Fruit fly (Drosophila melanogaster): Measurements from ENCODE around the gene CG7557.

The CG7557 gene

dm6 chr3L:11491222-11491873, 46.4 kb downstream of the CG7557 start (continued):
- TF ChIP-seq CG6808 (GFP tag; optimal IDR thresholded peaks at IDR 0.05), result peak; percentile 41
- TF ChIP-seq Lpt (GFP tag; optimal IDR thresholded peaks at IDR 0.05), result no peak
- TF ChIP-seq Eip93F (GFP tag; optimal IDR thresholded peaks at IDR 0.05), result no peak
- peak; percentile 27 for TF ChIP-seq CG11762 (GFP tag; optimal IDR thresholded peaks at IDR 0.05; ENCODE audit: insufficient read depth)
- TF ChIP-seq Ets21C (GFP tag; optimal IDR thresholded peaks at IDR 0.05), result peak; percentile 78
- TF ChIP-seq Sox15 (GFP tag; optimal IDR thresholded peaks at IDR 0.05), result peak; percentile 62
- TF ChIP-seq fkh (GFP tag; optimal IDR thresholded peaks at IDR 0.05), result peak; percentile 2
- peak; percentile 62 for TF ChIP-seq CG7368 (GFP tag; optimal IDR thresholded peaks at IDR 0.05)
- peak; percentile 48 for TF ChIP-seq dsx (GFP tag; optimal IDR thresholded peaks at IDR 0.05; ENCODE audit: poor library complexity, severe bottlenecking)
- peak; percentile 54 for TF ChIP-seq Blimp-1 (GFP tag; optimal IDR thresholded peaks at IDR 0.05)
- peak; percentile 96 for TF ChIP-seq svp (GFP tag)
- peak; percentile 68; the same call in 2 of the 3 replicates for TF ChIP-seq eg (GFP tag; IDR thresholded peaks at IDR 0.05)
- peak; percentile 73 for TF ChIP-seq CG11902 (GFP tag; optimal IDR thresholded peaks at IDR 0.05)
- no peak for TF ChIP-seq CG4318 (GFP tag; optimal IDR thresholded peaks at IDR 0.05)
- no peak for TF ChIP-seq CG16779 (tag; optimal IDR thresholded peaks at IDR 0.05)
- TF ChIP-seq CG3032 (tag; optimal IDR thresholded peaks at IDR 0.05), result peak; percentile 61
- TF ChIP-seq net (GFP tag; optimal IDR thresholded peaks at IDR 0.05), result peak; percentile 56
- peak; percentile 70 for TF ChIP-seq OdsH (GFP tag; optimal IDR thresholded peaks at IDR 0.05)
- peak; percentile 65 for TF ChIP-seq Eip75B (GFP tag; optimal IDR thresholded peaks at IDR 0.05)
- TF ChIP-seq Sox102F (GFP tag; optimal IDR thresholded peaks at IDR 0.05), result peak; percentile 72
- peak; percentile 66 for TF ChIP-seq pdm3 (GFP tag; optimal IDR thresholded peaks at IDR 0.05)
- peak; percentile 62 for TF ChIP-seq CG6792 (GFP tag; optimal IDR thresholded peaks at IDR 0.05)
- TF ChIP-seq CG15336 (GFP tag; IDR thresholded peaks at IDR 0.05), result peak; percentile 50; the same call in 1 of the 2 replicates
- peak; percentile 86 for TF ChIP-seq topi (GFP tag; optimal IDR thresholded peaks at IDR 0.05)
- peak; percentile 86 for TF ChIP-seq CG31627 (GFP tag; optimal IDR thresholded peaks at IDR 0.05)
- peak; percentile 65 for TF ChIP-seq CG10669 (GFP tag; optimal IDR thresholded peaks at IDR 0.05)
- TF ChIP-seq lz (GFP tag; optimal IDR thresholded peaks at IDR 0.05), result peak; percentile 80
- TF ChIP-seq ss (GFP tag; optimal IDR thresholded peaks at IDR 0.05), result peak; percentile 43 to 49
- peak; percentile 84 for TF ChIP-seq Met (GFP tag; optimal IDR thresholded peaks at IDR 0.05)
- TF ChIP-seq fd85E (GFP tag; optimal IDR thresholded peaks at IDR 0.05), result peak; percentile 7
- peak; percentile 10 for TF ChIP-seq spab (GFP tag; optimal IDR thresholded peaks at IDR 0.05)
- peak; percentile 53 for TF ChIP-seq CG6854 (GFP tag; optimal IDR thresholded peaks at IDR 0.05)
- no peak for TF ChIP-seq dac (GFP tag; optimal IDR thresholded peaks at IDR 0.05)
- no peak for TF ChIP-seq CG1621 (tag; optimal IDR thresholded peaks at IDR 0.05)
- no peak for TF ChIP-seq Hr38 (GFP tag; optimal IDR thresholded peaks at IDR 0.05)

DNA sequence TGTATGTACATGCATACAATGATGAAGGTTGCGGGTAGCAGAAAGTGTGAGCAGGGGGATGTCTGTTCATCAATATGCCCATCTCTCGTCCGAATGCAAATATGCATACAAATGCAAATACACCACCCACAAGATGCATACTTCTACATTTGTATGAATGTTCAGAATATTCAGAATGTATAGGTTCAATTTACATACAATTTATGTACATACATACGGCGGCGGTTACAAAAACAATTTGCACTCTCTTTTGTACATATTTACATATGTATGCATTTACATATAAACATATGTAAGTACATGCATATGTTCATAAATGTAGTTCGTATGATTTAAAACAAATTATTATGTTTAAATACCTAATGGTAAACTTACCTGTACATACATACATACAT, 46.9 kb downstream of the CG7557 start:
- TF ChIP-seq CG11762 (GFP tag; optimal IDR thresholded peaks at IDR 0.05; ENCODE audit: insufficient read depth) (no peak), CG10631 (GFP tag; optimal IDR thresholded peaks at IDR 0.05) (no peak), CG4318 (GFP tag; optimal IDR thresholded peaks at IDR 0.05) (no peak), vri (GFP tag; optimal IDR thresholded peaks at IDR 0.05) (no peak)

- TF ChIP-seq pdm3 (GFP tag; optimal IDR thresholded peaks at IDR 0.05), result no peak
- TF ChIP-seq Gug (GFP tag; IDR thresholded peaks at IDR 0.05), result no peak
- no peak for TF ChIP-seq CG9139 (GFP tag; optimal IDR thresholded peaks at IDR 0.05)
- no peak for TF ChIP-seq CG11902 (GFP tag; optimal IDR thresholded peaks at IDR 0.05)
- TF ChIP-seq vri (GFP tag; optimal IDR thresholded peaks at IDR 0.05), result peak; percentile 43
- no peak for TF ChIP-seq Lpt (GFP tag; optimal IDR thresholded peaks at IDR 0.05)
- TF ChIP-seq CG11762 (GFP tag; optimal IDR thresholded peaks at IDR 0.05; ENCODE audit: insufficient read depth), result no peak
- TF ChIP-seq CG34406 (GFP tag; optimal IDR thresholded peaks at IDR 0.05), result no peak
- TF ChIP-seq CG31627 (GFP tag; optimal IDR thresholded peaks at IDR 0.05), result no peak
- no peak for TF ChIP-seq CG10631 (GFP tag; optimal IDR thresholded peaks at IDR 0.05)
- no peak for TF ChIP-seq spab (GFP tag; optimal IDR thresholded peaks at IDR 0.05)
- TF ChIP-seq CG8119 (GFP tag; IDR thresholded peaks at IDR 0.05), result no peak
- TF ChIP-seq CG8632 (GFP tag; optimal IDR thresholded peaks at IDR 0.05), result no peak
- no peak for TF ChIP-seq dsx (GFP tag; optimal IDR thresholded peaks at IDR 0.05; ENCODE audit: poor library complexity, severe bottlenecking)
- TF ChIP-seq lz (GFP tag; optimal IDR thresholded peaks at IDR 0.05), result no peak
- no peak for TF ChIP-seq CG1621 (tag; optimal IDR thresholded peaks at IDR 0.05)
- peak; percentile 42 for TF ChIP-seq Eip78C (GFP tag)
- no peak for TF ChIP-seq Ets96B (tag; optimal IDR thresholded peaks at IDR 0.05)
- no peak for TF ChIP-seq CG6792 (GFP tag; optimal IDR thresholded peaks at IDR 0.05)
- no peak for TF ChIP-seq CG32006 (GFP tag; optimal IDR thresholded peaks at IDR 0.05)
- TF ChIP-seq Ets21C (GFP tag; optimal IDR thresholded peaks at IDR 0.05), result no peak
- no peak for TF ChIP-seq OdsH (GFP tag; optimal IDR thresholded peaks at IDR 0.05)
- no peak for TF ChIP-seq Met (GFP tag; optimal IDR thresholded peaks at IDR 0.05)
- 0 out of 3 replicates have a peak, but pooled peaks have one; percentile 17 for TF ChIP-seq CG6163 (GFP tag; IDR thresholded peaks at IDR 0.05)
- TF ChIP-seq ss (GFP tag; optimal IDR thresholded peaks at IDR 0.05), result peak in 1 of 2 experiments; percentile 16
Measured at dm6 chr3L:11492457-11492856, 47.5 kb downstream of the CG7557 start.

Measured in whole organism, prepupa.